Fruit fly (Drosophila melanogaster): ENCODE data around the gene Lsp1gamma.
A peak's percentile ranks its signal among the peaks of the same experiment; 100 is the strongest.

The Lsp1gamma gene

dm6 chr3L:85204-85811 is 19.1 kb downstream of the Lsp1gamma start (continued):
- TF ChIP-seq Dref (GFP tag; IDR thresholded peaks at IDR 0.05) (no peak), yki (optimal IDR thresholded peaks at IDR 0.05) (no peak), CG10274 (GFP tag; optimal IDR thresholded peaks at IDR 0.05) (no peak), CG7987 (GFP tag; optimal IDR thresholded peaks at IDR 0.05) (peak; percentile 28), row (GFP tag; IDR thresholded peaks at IDR 0.05) (no peak), CG1233 (GFP tag; optimal IDR thresholded peaks at IDR 0.05) (peak; percentile 20), CG8924 (tag; optimal IDR thresholded peaks at IDR 0.05) (no peak), sd (tag; optimal IDR thresholded peaks at IDR 0.05) (no peak), disco-r (GFP tag; optimal IDR thresholded peaks at IDR 0.05) (no peak), CG1832 (GFP tag; optimal IDR thresholded peaks at IDR 0.05) (no peak), MTF-1 (GFP tag; optimal IDR thresholded peaks at IDR 0.05; ENCODE audit: borderline replicate concordance) (peak; percentile 29), lbe (GFP tag; optimal IDR thresholded peaks at IDR 0.05) (peak; percentile 22), CG12769 (tag; optimal IDR thresholded peaks at IDR 0.05) (peak; percentile 44), Dbx (GFP tag; IDR thresholded peaks at IDR 0.05) (0 out of 3 replicates have a peak, but pooled peaks have one; percentile 19), cad (GFP tag; optimal IDR thresholded peaks at IDR 0.05) (no peak), CG18764 (GFP tag; optimal IDR thresholded peaks at IDR 0.05) (no peak), Mrtf (GFP tag; IDR thresholded peaks at IDR 0.05) (no peak), Chrac-16 (GFP tag; optimal IDR thresholded peaks at IDR 0.05) (no peak), Asciz (GFP tag; optimal IDR thresholded peaks at IDR 0.05) (no peak), CG42726 (GFP tag; IDR thresholded peaks at IDR 0.05; ENCODE audit: partially characterized antibody) (no peak)

DNA sequence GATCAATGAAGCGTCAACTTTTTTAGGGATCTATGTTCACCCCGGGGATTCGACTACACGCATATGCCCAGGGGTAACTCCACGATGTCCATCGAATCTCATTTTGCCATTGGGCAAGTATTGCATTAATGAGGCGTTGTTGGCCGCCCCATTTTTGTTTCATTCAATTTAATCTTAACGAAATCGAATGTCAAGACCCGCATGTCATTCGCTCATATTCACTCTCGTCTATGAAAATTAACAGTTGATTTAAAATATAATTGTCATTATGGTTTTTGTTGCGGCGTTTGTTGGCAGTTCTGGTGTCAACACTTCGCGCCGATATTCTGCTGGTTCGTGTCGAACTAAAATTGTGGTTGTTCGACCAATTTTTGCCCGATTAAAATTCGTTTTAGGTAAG is 20.7 kb downstream of the Lsp1gamma start:
- no peak for TF ChIP-seq CG12299 (tag; optimal IDR thresholded peaks at IDR 0.05)
- TF ChIP-seq gcm (GFP tag; optimal IDR thresholded peaks at IDR 0.05), result peak; percentile 51

DNA sequence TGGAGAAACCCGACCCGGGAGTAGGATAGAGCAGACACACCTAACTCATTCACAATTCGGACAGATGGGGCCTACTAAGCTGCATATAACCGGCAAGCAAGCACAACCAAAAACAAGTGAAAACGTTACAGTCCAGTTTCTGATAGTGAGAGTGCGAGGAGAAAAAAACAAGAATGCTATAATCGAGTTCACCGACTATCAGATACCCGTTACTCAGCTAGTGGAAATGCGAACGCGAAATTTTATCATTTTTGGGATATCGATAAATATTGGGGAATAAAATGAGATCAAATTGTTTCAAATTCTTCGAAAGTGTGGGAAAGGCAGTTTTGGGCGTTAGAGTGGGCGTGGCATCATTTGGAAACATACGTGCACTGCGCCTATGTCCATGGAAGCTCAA is 24.7 kb downstream of the Lsp1gamma start:
- TF ChIP-seq Nf-YA (GFP tag; IDR thresholded peaks at IDR 0.05) (no peak), chinmo (GFP tag; IDR thresholded peaks at IDR 0.05; ENCODE audit: partially characterized antibody) (no peak), CG8089 (GFP tag; optimal IDR thresholded peaks at IDR 0.05) (no peak), Med (GFP tag) (peak; percentile 20), kni (GFP tag; optimal IDR thresholded peaks at IDR 0.05) (no peak), psq (GFP tag; optimal IDR thresholded peaks at IDR 0.05) (no peak), CG2199 (GFP tag; IDR thresholded peaks at IDR 0.05) (peak; percentile 30; the same call in 1 of the 3 replicates), CG2116 (GFP tag; optimal IDR thresholded peaks at IDR 0.05) (no peak), sqz (GFP tag; optimal IDR thresholded peaks at IDR 0.05) (no peak), CG7963 (GFP tag; IDR thresholded peaks at IDR 0.05; ENCODE audit: partially characterized antibody) (peak; percentile 47; the same call in 1 of the 3 replicates), tna (GFP tag; IDR thresholded peaks at IDR 0.05; ENCODE audit: partially characterized antibody) (0 out of 2 replicates have a peak, but pooled peaks have one; percentile 27), CG32532 (GFP tag; IDR thresholded peaks at IDR 0.05) (peak; percentile 15; the same call in 1 of the 2 replicates), pros (GFP tag; optimal IDR thresholded peaks at IDR 0.05) (no peak), D19A (tag; optimal IDR thresholded peaks at IDR 0.05) (peak; percentile 42), CG6689 (GFP tag; IDR thresholded peaks at IDR 0.05) (no peak), CG14014 (GFP tag; IDR thresholded peaks at IDR 0.05) (no peak), Blimp-1 (GFP tag; optimal IDR thresholded peaks at IDR 0.05) (peak; percentile 62), Bgb (GFP tag; IDR thresholded peaks at IDR 0.05; ENCODE audit: partially characterized antibody) (peak; percentile 10; the same call in 1 of the 2 replicates), Ssrp (tag; optimal IDR thresholded peaks at IDR 0.05) (no peak), CG8290 (GFP tag; optimal IDR thresholded peaks at IDR 0.05) (no peak), CG8290 (tag; optimal IDR thresholded peaks at IDR 0.05) (peak in 1 of 2 experiments; percentile 19), CG16813 (GFP tag; IDR thresholded peaks at IDR 0.05; ENCODE audit: partially characterized antibody) (peak; percentile 61), ro (GFP tag; IDR thresholded peaks at IDR 0.05) (no peak), D19B (GFP tag; optimal IDR thresholded peaks at IDR 0.05) (peak; percentile 34), CG8281 (tag; optimal IDR thresholded peaks at IDR 0.05) (no peak), Atf3 (GFP tag; optimal IDR thresholded peaks at IDR 0.05) (no peak)

All from whole organism, embryonic.